Worm (Caenorhabditis elegans) whole organism, L4/young adult: ENCODE results near the gene cyp-14A5.

Experiments used
- W03F9.2 ChIP-seq: fragments of 150-350 bp; optimal IDR thresholded peaks from 2 replicates; lab custom pipeline; 2014; ENCODE audit warnings: missing biosample characterization, missing genetic modification characterization
- dao-5 ChIP-seq: sonication (generic microtip); optimal IDR thresholded peaks from 2 replicates; lab custom pipeline; 2016; ENCODE audit warnings: missing genotype, missing genetic modification characterization, moderate library complexity, missing compliant biosample characterization
- him-1 ChIP-seq: sonication (generic microtip); optimal IDR thresholded peaks from 2 replicates; lab custom pipeline; 2016; ENCODE audit warnings: missing genotype, missing genetic modification reagents, missing genetic modification characterization, missing compliant biosample characterization

- no peak for TF ChIP-seq W03F9.2 (tag; lab: Kevin White, UChicago)
- TF ChIP-seq him-1 (tag; lab: Kevin White, UChicago), result no peak
- TF ChIP-seq dao-5 (tag; lab: Kevin White, UChicago), result no peak
Measured at ce11 chrV:5454955-5455354, 31.9 kb upstream of the cyp-14A5 start.
